Fruit fly (Drosophila melanogaster) ovary, adult (tissue): ENCODE data around the gene Sap130.

Source experiments
- CG17801 ChIP-seq: fragments of 200-800 bp; optimal IDR thresholded peaks from 2 replicates; lab custom pipeline; 2019; ENCODE audit warnings: missing biosample characterization, mild to moderate bottlenecking, missing genetic modification characterization, moderate library complexity; ENCODE audit not compliant: partially characterized antibody

The Sap130 gene

DNA sequence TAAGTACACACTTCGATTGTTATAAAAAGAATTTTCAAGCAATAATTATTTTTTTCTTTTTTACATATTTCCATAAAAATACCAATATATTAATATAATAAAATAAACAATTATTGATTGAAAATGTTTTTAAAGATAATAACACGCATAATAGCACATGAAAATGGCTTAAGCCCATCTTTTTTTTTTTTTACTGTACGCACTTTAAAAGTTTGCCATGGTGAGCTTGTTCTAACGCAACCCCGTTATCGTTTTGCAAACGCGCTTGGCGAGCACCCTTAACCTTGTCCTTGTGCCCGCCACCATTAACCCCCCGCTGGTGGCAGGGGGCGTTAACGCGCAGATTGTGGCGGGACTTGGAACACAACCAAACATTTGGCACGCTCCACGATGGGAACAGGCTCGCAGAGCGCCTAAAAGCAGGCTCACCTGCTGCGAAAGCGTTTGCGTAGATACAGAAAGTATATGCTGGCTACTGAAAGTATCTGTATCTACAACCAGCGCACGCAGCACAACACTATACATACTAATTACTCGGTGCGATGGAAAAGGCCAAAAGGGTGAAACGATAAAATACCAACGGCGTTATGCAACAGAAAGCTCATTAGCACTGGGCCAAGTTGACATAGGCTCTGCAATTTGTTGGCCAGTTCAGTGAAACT, 28.3 kb downstream of the Sap130 start:
- no peak for TF ChIP-seq CG17801 (GFP tag; lab: Kevin White, UChicago)

DNA sequence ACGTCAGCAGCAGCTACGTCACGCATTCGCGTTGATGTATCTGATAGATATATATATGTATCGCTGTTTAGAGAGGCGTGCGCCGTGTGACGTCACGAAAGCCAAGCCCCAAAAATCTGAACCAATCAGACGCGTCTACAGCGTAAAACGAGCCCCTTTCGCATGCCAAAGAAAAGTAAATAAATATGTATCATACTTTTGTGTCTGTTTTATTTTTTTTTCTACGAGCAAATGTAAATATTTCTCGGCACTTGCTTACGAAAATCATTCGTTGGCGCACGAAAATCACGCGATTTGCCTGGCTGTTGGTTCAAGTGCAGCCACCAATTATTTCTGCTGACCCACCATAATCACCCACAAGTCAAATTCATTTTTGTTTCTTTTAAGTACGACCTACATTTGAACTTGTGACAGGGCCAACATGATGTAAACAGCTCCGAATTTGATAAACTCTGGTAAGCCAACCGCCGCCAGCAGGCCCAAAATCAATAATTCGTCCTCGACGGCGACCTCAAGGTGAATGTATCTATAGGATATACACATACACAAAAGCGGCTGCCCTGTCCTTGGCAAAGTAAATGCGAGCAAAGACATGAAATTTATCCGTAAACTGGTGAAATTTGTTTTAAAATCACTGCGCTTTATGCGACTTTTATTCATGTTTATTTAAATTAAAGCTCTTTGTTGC, 29.0 kb downstream of the Sap130 start:
- peak; percentile 91 for TF ChIP-seq CG17801 (GFP tag; lab: Kevin White, UChicago)

DNA sequence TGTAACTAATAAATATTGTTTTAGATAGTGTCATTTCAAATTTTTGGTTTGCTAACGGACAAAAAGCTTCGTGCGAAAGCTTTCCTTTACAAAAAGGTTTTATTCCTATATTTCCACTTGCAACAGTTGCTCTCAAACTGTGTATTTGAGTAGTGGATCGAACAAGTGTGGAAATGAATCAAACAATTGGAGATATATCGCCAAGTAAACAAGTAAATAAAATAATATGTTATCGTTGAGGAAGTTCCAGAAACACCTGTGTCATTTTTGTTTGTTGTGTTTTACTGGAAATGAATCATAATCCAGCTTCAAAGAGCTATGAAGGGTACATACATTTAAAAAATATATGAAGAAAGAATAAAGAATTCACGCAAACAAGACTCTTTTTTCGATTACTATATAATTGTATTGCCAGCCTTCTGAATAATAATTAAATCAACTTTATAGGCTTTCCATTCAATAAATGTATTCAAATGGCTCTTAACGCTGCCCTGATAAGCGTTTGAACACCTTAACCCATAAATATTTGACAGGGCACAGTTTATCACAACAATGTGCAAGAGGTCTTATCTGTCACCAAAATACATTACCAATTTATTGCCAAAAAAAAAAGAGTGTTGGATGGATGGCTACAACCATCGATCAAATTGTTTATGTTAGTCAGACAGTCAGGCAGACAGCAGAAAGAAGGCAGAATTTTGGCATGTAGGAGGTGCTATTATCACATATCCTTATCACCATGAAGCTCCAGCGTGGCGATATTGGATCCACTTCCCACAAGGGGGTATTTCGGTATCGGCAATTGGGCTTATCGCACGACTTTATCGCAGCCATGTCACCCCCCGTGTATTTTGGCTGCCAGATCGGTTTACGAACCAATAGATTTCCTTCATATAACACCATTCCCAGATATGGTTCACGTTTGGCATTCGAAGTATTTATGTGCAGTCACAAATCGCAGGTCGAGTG, 30.1 kb downstream of the Sap130 start:
- no peak for TF ChIP-seq CG17801 (GFP tag; lab: Kevin White, UChicago)

DNA sequence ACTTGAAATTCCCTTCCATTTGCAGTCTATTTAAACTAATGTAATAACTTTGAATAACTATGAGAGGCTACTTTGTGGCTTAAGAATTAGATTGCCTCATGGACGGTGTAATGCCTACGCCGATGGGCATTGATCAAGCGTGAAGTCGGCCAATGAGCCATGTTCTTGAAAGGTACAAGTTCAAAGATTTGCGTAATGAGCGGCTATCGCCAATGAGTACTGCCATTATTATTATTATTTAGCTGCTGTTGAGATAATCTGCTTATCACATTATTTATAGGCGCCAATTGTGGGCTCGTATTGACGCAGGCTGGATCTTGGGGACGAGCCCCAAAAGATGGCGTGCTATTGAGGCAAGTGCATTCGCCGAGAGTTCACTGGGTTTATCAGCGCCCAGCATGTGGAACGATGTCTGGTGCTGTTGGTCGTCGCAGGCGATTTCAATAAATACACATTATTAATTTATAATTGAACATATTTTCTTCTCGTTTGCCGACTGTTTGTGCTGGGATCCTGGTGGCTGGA, 31.6 kb downstream of the Sap130 start:
- no peak for TF ChIP-seq CG17801 (GFP tag; lab: Kevin White, UChicago)

DNA sequence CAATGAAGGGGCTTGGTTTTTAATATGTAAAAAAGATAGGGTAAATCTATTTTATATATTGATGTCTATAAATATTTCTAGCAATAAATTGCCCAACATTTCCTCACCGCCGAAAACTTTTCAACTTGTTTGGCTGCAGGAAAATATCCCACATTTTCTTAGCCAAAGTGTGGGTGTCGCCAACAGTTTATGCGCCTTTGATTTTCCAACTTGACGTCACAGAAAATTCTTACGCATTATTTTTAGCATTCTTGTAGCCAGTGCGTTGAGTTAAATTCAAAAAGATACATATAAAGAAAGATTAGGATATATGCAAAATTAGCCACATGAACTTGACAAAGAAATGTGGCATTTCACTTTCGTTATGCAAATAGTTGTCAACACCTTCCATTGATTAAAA, 34.2 kb downstream of the Sap130 start:
- TF ChIP-seq CG17801 (GFP tag; lab: Kevin White, UChicago) = no peak

DNA sequence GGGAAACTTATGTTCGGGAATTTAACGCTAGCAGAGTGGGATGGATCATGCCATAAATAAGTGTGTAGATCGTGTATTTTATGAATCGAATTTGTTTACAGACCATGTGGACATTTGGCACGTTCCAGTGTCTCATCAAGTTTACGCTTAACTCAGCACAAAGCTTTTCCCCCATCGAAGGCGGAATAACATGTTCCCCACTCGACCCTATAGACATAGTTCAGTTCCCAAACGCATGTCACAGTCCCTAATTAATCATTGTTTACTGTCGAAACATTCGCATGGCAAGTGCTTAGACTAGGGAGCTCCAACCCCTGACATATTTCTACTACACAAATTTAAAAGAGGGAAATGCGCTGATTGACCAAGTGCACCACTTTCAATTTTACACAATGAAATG, 35.8 kb downstream of the Sap130 start:
- TF ChIP-seq CG17801 (GFP tag; lab: Kevin White, UChicago) = no peak

DNA sequence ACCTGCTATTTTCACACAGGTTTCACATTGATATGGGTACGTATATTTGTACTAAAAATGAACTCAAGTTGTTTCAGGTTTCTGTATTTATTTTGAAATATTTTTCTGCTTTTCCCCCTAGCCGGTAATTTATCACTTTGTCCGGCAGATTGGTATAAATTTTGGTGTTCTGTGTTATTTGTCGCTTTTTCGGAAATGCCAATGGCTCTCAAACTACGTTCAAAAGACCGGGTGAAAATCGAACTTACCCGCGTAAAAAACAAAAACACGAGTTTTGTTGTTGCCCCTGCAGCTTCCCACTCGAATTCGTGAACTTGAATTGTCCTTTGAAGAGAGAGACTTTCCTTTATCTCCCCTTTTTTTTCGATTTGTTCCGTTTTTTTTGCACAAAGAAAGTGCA, 36.8 kb downstream of the Sap130 start:
- TF ChIP-seq CG17801 (GFP tag; lab: Kevin White, UChicago) = no peak

DNA sequence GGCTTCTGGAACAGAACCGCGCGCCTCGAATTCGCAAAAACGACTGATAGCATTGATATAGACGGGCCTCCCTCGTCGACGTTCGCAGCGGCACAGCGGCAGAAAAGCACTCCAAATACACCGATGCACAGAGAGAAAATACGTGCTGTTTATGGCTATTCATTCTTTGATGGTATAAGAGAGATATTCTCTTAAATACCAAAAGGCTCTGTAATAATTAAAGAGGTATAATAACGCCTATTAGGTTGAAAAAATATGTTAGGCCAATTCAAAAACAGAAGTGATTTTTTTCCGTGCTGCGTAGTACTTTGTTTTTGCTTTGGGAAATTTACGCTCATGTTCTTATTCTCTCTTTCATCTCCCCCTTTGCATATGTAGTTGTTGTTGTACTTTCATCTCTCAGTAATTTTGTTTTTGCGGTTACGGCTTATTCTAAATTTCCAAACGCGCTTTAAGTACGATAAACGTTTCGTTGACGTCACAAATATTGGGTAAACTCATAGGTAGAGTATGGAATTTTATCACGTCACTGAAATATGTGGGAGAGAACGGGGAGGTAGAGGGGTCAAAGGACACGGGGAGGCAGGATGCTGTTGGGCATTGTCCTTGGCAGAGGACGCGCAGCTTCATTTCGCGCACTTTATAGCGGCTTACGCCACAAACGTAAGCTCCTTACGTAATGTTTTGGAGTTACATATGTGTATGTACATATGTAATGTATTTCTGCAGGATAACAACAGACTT, 37.5 kb downstream of the Sap130 start, which contains the start of gene nebu:
nebu (minus strand) TSS at position 51 of the 744 bp plus-strand sequence.
- TF ChIP-seq CG17801 (GFP tag; lab: Kevin White, UChicago) = peak; percentile 98

DNA sequence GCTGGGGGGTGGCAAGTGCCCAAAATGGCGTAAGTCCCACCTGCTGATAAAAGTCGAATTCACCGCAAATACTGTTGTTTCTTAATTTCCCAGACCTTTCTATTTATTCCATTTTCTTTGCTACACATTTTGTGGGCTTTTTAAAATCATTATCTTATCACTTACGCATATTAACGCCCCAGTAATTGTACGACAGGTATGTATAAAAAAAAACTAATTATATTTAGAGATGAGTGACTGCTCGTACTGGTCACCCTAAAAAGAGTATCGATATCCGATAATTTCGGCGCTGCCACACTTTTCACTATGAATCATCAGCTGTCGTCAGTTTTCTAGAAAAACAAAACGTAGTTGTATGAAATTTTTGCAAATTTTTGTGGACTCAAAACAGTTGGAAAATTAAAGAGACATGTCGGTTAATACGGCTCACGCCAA, 44.2 kb downstream of the Sap130 start, which contains the start of the genes CG10948 and Wbp2:
CG10948 (minus strand) TSS at position 251 of the 435 bp plus-strand sequence.
Wbp2 (plus strand) TSS at position 299 of the 435 bp plus-strand sequence.
- peak; percentile 86 for TF ChIP-seq CG17801 (GFP tag; lab: Kevin White, UChicago)

DNA sequence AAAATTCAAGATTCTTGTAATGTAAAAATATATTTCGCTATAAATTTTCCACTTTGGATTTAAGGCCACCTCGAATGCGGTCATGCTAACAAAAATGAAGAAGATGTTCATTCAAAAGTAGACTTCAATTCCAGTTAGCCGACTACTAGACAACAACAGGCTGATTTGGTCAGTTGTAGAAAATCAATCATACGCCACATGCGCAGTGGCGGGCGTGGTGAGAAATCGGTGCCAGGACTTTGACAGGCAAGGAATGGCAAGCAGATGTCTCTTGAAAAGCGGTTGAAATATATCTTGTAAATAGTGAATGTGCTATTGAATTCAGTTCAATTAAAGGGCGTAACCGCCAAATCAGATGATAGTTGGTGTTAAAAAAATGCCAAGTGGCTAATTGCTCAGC, 47.7 kb downstream of the Sap130 start, which contains the start of gene Ent3:
Ent3 (plus strand) TSS at position 224 of the 400 bp plus-strand sequence.
- TF ChIP-seq CG17801 (GFP tag; lab: Kevin White, UChicago) = no peak

DNA sequence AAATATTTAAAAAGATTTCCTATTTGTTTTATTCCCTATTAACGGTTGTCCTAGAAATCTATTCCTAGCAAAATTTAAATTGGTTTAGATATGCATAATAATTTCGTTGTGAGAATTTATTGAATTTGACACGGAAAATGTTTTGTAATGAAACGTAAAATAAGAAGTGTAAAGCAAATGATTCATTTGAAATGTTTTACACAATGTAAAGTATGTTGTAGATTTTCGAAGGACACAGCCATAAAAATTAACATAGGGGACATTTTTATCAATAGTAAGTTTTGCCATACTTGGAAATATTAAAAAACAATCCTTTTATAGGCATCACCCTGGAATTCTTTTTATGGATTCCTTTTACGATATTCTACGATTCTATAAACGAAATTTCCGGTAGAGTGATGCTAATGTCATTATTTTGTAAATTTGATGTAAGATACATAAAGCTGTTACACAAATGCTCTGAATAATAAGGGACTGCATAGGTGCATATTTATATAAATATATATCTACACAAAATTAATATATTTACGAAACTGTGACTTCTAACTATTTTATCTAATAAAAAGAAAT, 51.9 kb downstream of the Sap130 start:
- TF ChIP-seq CG17801 (GFP tag; lab: Kevin White, UChicago) = no peak

DNA sequence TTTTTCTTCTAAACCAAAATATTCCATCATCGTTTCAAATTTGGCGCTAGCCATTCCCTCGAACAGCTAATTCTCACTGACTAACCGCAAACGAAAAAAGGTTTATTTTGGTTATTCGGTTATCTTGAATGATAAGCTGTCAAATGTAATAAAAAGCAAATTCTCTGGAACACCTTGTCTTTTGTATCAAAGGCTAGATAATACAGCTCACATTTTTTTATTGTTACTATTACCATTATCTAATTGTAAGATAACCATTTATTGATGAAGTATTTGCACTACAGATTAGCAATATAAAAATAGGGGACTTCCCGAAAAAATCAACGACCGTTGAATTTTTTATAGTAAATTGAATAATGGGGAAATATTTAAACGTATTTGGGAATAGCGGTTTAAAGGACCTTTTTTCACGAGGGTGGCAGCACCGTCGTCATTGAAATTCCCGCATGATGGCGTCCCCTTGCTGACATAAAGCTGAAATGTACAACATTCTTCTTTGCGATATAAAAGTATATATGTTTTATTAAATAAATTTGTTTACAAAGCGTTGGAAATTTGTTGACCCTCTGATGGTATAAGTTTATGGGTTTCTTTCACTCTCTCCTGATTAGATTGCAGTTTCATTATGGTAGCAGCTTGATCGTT, 55.7 kb downstream of the Sap130 start, which contains the start of gene CG32107:
CG32107 (minus strand) TSS at position 51 of the 645 bp plus-strand sequence.
- no peak for TF ChIP-seq CG17801 (GFP tag; lab: Kevin White, UChicago)
